Worm (Caenorhabditis elegans) whole organism, L3 larva: ENCODE measurements around the gene srg-68.

Source experiments
- R02D3.7 ChIP-seq: fragments of 150-350 bp; optimal IDR thresholded peaks from 2 replicates; lab custom pipeline; 2014; ENCODE audit warnings: missing biosample characterization, missing genetic modification characterization
- ZK546.5 ChIP-seq: sonication (generic microtip); optimal IDR thresholded peaks from 2 replicates; lab custom pipeline; 2017; ENCODE audit warnings: missing biosample characterization, missing genetic modification characterization
- aly-2 ChIP-seq: fragments of 150-350 bp; optimal IDR thresholded peaks from 2 replicates; lab custom pipeline; 2014; ENCODE audit warnings: missing biosample characterization, missing genetic modification characterization
- ceh-16 ChIP-seq: sonication (generic microtip); optimal IDR thresholded peaks from 2 replicates; lab custom pipeline; 2017; ENCODE audit warnings: missing biosample characterization, missing genetic modification characterization
- ceh-28 ChIP-seq: fragments of 150-350 bp; optimal IDR thresholded peaks from 2 replicates; lab custom pipeline; 2014; ENCODE audit warnings: missing biosample characterization, missing genetic modification reagents, missing genetic modification characterization
- ceh-82 ChIP-seq: fragments of 150-350 bp; optimal IDR thresholded peaks from 2 replicates; lab custom pipeline; 2014; ENCODE audit warnings: missing biosample characterization, missing genetic modification characterization
- ceh-9 ChIP-seq: sonication (generic microtip); optimal IDR thresholded peaks from 2 replicates; lab custom pipeline; 2018; ENCODE audit warnings: missing biosample characterization, missing genetic modification characterization
- egl-27 ChIP-seq: sonication (generic microtip); optimal IDR thresholded peaks from 4 replicates; lab custom pipeline; 2017; ENCODE audit warnings: missing biosample characterization, missing genetic modification reagents, missing genetic modification characterization
- egl-5 ChIP-seq: fragments of 150-350 bp; optimal IDR thresholded peaks from 2 replicates; lab custom pipeline; 2017; ENCODE audit warnings: missing biosample characterization, missing genetic modification reagents, missing genetic modification characterization, inconsistent platforms
- elt-1 ChIP-seq: fragments of 150-350 bp; optimal IDR thresholded peaks from 2 replicates; lab custom pipeline; 2014; ENCODE audit warnings: missing biosample characterization, missing genetic modification characterization
- elt-2 ChIP-seq: sonication (generic microtip); optimal IDR thresholded peaks from 2 replicates; lab custom pipeline; 2016; ENCODE audit warnings: missing genetic modification reagents, mild to moderate bottlenecking, missing genetic modification characterization, missing compliant biosample characterization
- elt-3 ChIP-seq, 3 experiments: fragments of 150-350 bp in 1 of 3; sonication (generic microtip) in 2 of 3; optimal IDR thresholded peaks; 2 replicates in 2 of 3; 4 replicates in 1 of 3; lab custom pipeline; 2014 to 2017; ENCODE audit warnings: missing biosample characterization in 3 of 3, missing genetic modification characterization in 3 of 3
- eor-1 ChIP-seq, 2 experiments: fragments of 150-350 bp; optimal IDR thresholded peaks; 2 replicates each; lab custom pipeline; 2014 to 2018; ENCODE audit warnings: missing biosample characterization in 2 of 2, missing genetic modification characterization in 2 of 2
- fkh-10 ChIP-seq: sonication (generic microtip); optimal IDR thresholded peaks from 2 replicates; lab custom pipeline; 2017; ENCODE audit warnings: missing biosample characterization, missing genetic modification reagents, missing genetic modification characterization
- fkh-2 ChIP-seq: fragments of 150-350 bp; optimal IDR thresholded peaks from 2 replicates; lab custom pipeline; 2014; ENCODE audit warnings: missing biosample characterization, missing genetic modification reagents, missing genetic modification characterization
- fos-1 ChIP-seq: fragments of 150-350 bp; optimal IDR thresholded peaks from 2 replicates; lab custom pipeline; 2014; ENCODE audit warnings: missing biosample characterization, missing genetic modification characterization
- hmg-11 ChIP-seq: sonication (generic microtip); optimal IDR thresholded peaks from 2 replicates; lab custom pipeline; 2016; ENCODE audit warnings: missing genetic modification characterization, missing compliant biosample characterization
- jun-1 ChIP-seq: fragments of 150-350 bp; optimal IDR thresholded peaks from 2 replicates; lab custom pipeline; 2014; ENCODE audit warnings: missing biosample characterization, missing genetic modification reagents, missing genetic modification characterization
- lin-15B ChIP-seq: fragments of 150-350 bp; optimal IDR thresholded peaks from 2 replicates; lab custom pipeline; 2014; ENCODE audit warnings: missing biosample characterization, missing genetic modification characterization
- lsy-12 ChIP-seq: sonication (generic microtip); optimal IDR thresholded peaks from 2 replicates; lab custom pipeline; 2016; ENCODE audit warnings: mild to moderate bottlenecking, missing genetic modification characterization, missing compliant biosample characterization
- mdl-1 ChIP-seq: fragments of 150-350 bp; optimal IDR thresholded peaks from 2 replicates; lab custom pipeline; 2014; ENCODE audit warnings: missing biosample characterization, missing genetic modification characterization
- mml-1 ChIP-seq: fragments of 150-350 bp; sonication (generic microtip); optimal IDR thresholded peaks from 3 replicates; lab custom pipeline; 2014; ENCODE audit warnings: missing biosample characterization, missing genetic modification characterization
- nfya-1 ChIP-seq: sonication (generic microtip); optimal IDR thresholded peaks from 2 replicates; lab custom pipeline; 2017; ENCODE audit warnings: missing genetic modification characterization, mild to moderate bottlenecking, missing compliant biosample characterization, antibody characterized with exemption, moderate library complexity; ENCODE audit not compliant: insufficient read depth
- nhr-11 ChIP-seq: fragments of 150-350 bp; optimal IDR thresholded peaks from 2 replicates; lab custom pipeline; 2014; ENCODE audit warnings: missing biosample characterization, missing genetic modification characterization
- nhr-12 ChIP-seq: fragments of 150-350 bp; optimal IDR thresholded peaks from 2 replicates; lab custom pipeline; 2014; ENCODE audit warnings: missing biosample characterization, missing genetic modification characterization
- nhr-237 ChIP-seq: fragments of 150-350 bp; optimal IDR thresholded peaks from 2 replicates; lab custom pipeline; 2014; ENCODE audit warnings: missing biosample characterization, missing genetic modification characterization
- nhr-25 ChIP-seq: sonication (generic microtip); optimal IDR thresholded peaks from 2 replicates; lab custom pipeline; 2017; ENCODE audit warnings: missing biosample characterization, missing genetic modification characterization
- nhr-28 ChIP-seq: fragments of 150-350 bp; optimal IDR thresholded peaks from 2 replicates; lab custom pipeline; 2014; ENCODE audit warnings: missing biosample characterization, missing genetic modification characterization
- nhr-43 ChIP-seq: sonication (generic microtip); optimal IDR thresholded peaks from 2 replicates; lab custom pipeline; 2016; ENCODE audit warnings: mild to moderate bottlenecking, missing genetic modification characterization, missing compliant biosample characterization; ENCODE audit not compliant: poor library complexity, severe bottlenecking
- nhr-67 ChIP-seq: fragments of 150-350 bp; optimal IDR thresholded peaks from 2 replicates; lab custom pipeline; 2014; ENCODE audit warnings: missing biosample characterization, missing genetic modification characterization
- nhr-76 ChIP-seq: fragments of 150-350 bp; sonication (generic microtip); optimal IDR thresholded peaks from 5 replicates; lab custom pipeline; 2014; ENCODE audit warnings: missing biosample characterization, missing genetic modification characterization
- nhr-77 ChIP-seq: fragments of 150-350 bp; optimal IDR thresholded peaks from 2 replicates; lab custom pipeline; 2014; ENCODE audit warnings: missing biosample characterization, missing genetic modification characterization
- pha-4 ChIP-seq: fragments of 150-350 bp; optimal IDR thresholded peaks from 2 replicates; lab custom pipeline; 2014; ENCODE audit warnings: missing biosample characterization, missing genetic modification reagents, missing genetic modification characterization
- pqm-1 ChIP-seq: fragments of 150-350 bp; optimal IDR thresholded peaks from 2 replicates; lab custom pipeline; 2017; ENCODE audit warnings: missing biosample characterization, missing genetic modification characterization, inconsistent platforms
- sea-2 ChIP-seq: fragments of 150-350 bp; sonication (generic microtip); optimal IDR thresholded peaks from 4 replicates; lab custom pipeline; 2014; ENCODE audit warnings: missing biosample characterization, missing genetic modification reagents, missing genetic modification characterization
- skn-1 ChIP-seq: fragments of 150-350 bp; optimal IDR thresholded peaks from 2 replicates; lab custom pipeline; 2014; ENCODE audit warnings: missing biosample characterization, missing genetic modification characterization
- tbx-2 ChIP-seq: sonication (generic microtip); optimal IDR thresholded peaks from 2 replicates; lab custom pipeline; 2016; ENCODE audit warnings: mild to moderate bottlenecking, missing genetic modification characterization, missing compliant biosample characterization
- unc-39 ChIP-seq: sonication (generic microtip); optimal IDR thresholded peaks from 4 replicates; lab custom pipeline; 2017; ENCODE audit warnings: missing biosample characterization, missing genetic modification characterization
- unc-62 ChIP-seq: fragments of 150-350 bp; sonication (generic microtip); optimal IDR thresholded peaks from 4 replicates; lab custom pipeline; 2014; ENCODE audit warnings: missing biosample characterization, missing genetic modification reagents, missing genetic modification characterization
- zag-1 ChIP-seq: fragments of 150-350 bp; optimal IDR thresholded peaks from 2 replicates; lab custom pipeline; 2014; ENCODE audit warnings: missing biosample characterization, missing genetic modification characterization
- ztf-11 ChIP-seq: fragments of 150-350 bp; optimal IDR thresholded peaks from 2 replicates; lab custom pipeline; 2014; ENCODE audit warnings: missing biosample characterization, missing genetic modification characterization
- ztf-4 ChIP-seq: fragments of 150-350 bp; optimal IDR thresholded peaks from 2 replicates; lab custom pipeline; 2014; ENCODE audit warnings: missing biosample characterization, missing genetic modification characterization

Gene srg-68

DNA sequence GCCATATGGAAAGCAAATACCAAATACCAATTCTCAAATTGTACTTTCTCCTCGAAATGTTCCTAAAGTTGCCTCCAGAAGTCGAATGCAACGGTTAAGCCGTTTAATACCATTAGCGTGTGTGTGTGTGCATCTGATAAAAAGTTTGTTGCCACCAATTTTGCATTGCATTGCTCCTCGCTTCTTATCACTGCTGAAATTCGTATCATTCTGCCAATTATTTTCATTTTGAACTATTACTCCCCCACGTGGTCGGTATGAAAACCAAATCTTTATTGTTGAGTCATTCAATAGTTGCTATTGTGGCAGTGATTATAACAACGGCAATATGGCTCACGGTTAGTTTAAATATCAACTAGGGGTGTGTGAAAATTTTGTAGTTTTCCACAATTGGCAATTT, 25.0 kb upstream of the srg-68 start, which contains the start of gene T05C3.6:
Gene T05C3.6 (plus strand): TSS at position 241 of the 400 bp plus-strand sequence.
- TF ChIP-seq mml-1 (tag; lab: Kevin White, UChicago) (no peak), hmg-11 (no peak), pqm-1 (tag; lab: Kevin White, UChicago) (peak; percentile 90), nhr-67 (tag; lab: Kevin White, UChicago) (no peak), mdl-1 (tag; lab: Kevin White, UChicago) (peak; percentile 30), tbx-2 (tag; lab: Kevin White, UChicago) (no peak), jun-1 (peak; percentile 8), pha-4 (no peak), ztf-4 (no peak), ceh-16 (no peak), elt-2 (tag; lab: Kevin White, UChicago) (peak; percentile 87), fos-1 (tag; lab: Kevin White, UChicago) (no peak), lsy-12 (tag; lab: Kevin White, UChicago) (no peak), ceh-28 (tag; lab: Kevin White, UChicago) (no peak), ceh-9 (tag; lab: Kevin White, UChicago) (no peak), nhr-25 (no peak), lin-15B (no peak), ztf-11 (tag; lab: Kevin White, UChicago) (no peak), nfya-1 (tag; lab: Kevin White, UChicago) (no peak), fkh-10 (GFP tag; lab: Kevin White, UChicago) (no peak), sea-2 (GFP tag; lab: Kevin White, UChicago) (no peak), nhr-76 (tag; lab: Kevin White, UChicago) (no peak), unc-39 (tag; lab: Kevin White, UChicago) (no peak), ceh-82 (no peak), R02D3.7 (no peak), elt-3 (tag; optimal IDR thresholded peaks at IDR 0.05; lab: Kevin White, UChicago) (no peak), ZK546.5 (tag; lab: Kevin White, UChicago) (no peak), nhr-28 (tag; lab: Kevin White, UChicago) (no peak), elt-1 (no peak)
- TF ChIP-seq, all 47 proteins: peak for 4

ce11 chrV:5488766-5489165, 23.5 kb upstream of the srg-68 start, which contains the start of gene grl-18:
TSS of gene grl-18 (minus strand) at chrV:5488866.
- TF ChIP-seq fkh-10 (GFP tag; lab: Kevin White, UChicago) (no peak), egl-27 (tag; lab: Kevin White, UChicago) (no peak), nhr-11 (tag; lab: Kevin White, UChicago) (no peak), ceh-9 (tag; lab: Kevin White, UChicago) (no peak), jun-1 (no peak), elt-2 (tag; lab: Kevin White, UChicago) (no peak), aly-2 (no peak), lsy-12 (tag; lab: Kevin White, UChicago) (no peak), nhr-12 (tag; lab: Kevin White, UChicago) (no peak), fos-1 (tag; lab: Kevin White, UChicago) (no peak), nhr-77 (tag; lab: Kevin White, UChicago) (no peak), ceh-28 (tag; lab: Kevin White, UChicago) (no peak), R02D3.7 (no peak), unc-62 (GFP tag; lab: Kevin White, UChicago) (no peak), ceh-16 (no peak), mml-1 (tag; lab: Kevin White, UChicago) (no peak), egl-5 (tag; lab: Kevin White, UChicago) (no peak), ceh-82 (no peak), tbx-2 (tag; lab: Kevin White, UChicago) (no peak), nhr-237 (no peak)

- TF ChIP-seq ztf-11 (tag; lab: Kevin White, UChicago) (no peak), zag-1 (no peak), lin-15B (no peak), unc-39 (tag; lab: Kevin White, UChicago) (no peak), fkh-10 (GFP tag; lab: Kevin White, UChicago) (no peak), pha-4 (no peak), egl-27 (tag; lab: Kevin White, UChicago) (no peak), nhr-43 (tag; lab: Kevin White, UChicago) (no peak), unc-62 (GFP tag; lab: Kevin White, UChicago) (no peak), eor-1 (tag; optimal IDR thresholded peaks at IDR 0.05; lab: Kevin White, UChicago) (no peak), nhr-25 (no peak), fkh-2 (tag; lab: Kevin White, UChicago) (no peak), jun-1 (no peak), skn-1 (no peak), nfya-1 (tag; lab: Kevin White, UChicago) (no peak)
Measured at ce11 chrV:5487180-5487579, 21.9 kb upstream of the srg-68 start.
